Worm (Caenorhabditis elegans): ENCODE results near the gene B0222.1.

- TF ChIP-seq ama-1 (optimal IDR thresholded peaks at IDR 0.05) = no peak
- TF ChIP-seq aly-1 (tag; optimal IDR thresholded peaks at IDR 0.05) = no peak
- TF ChIP-seq sea-1 (GFP tag; conservative IDR thresholded peaks at IDR 0.05) = no peak
- no peak for TF ChIP-seq flt-1 (GFP tag; IDR thresholded peaks at IDR 0.05)
- TF ChIP-seq hmg-4 (GFP tag; optimal IDR thresholded peaks at IDR 0.05) = no peak
- no peak for TF ChIP-seq tbx-11 (GFP tag; IDR thresholded peaks at IDR 0.05)
- no peak for TF ChIP-seq scrt-1 (GFP tag; IDR thresholded peaks at IDR 0.05)
Measured at ce11 chrV:9108219-9108618, 25.8 kb upstream of the B0222.1 start, which contains the start of gene F21C10.18.
